Worm (Caenorhabditis elegans) whole organism, L3 larva: ENCODE measurements around the gene R53.5.

Source experiments
- ama-1 ChIP-seq: fragments of 150-350 bp; optimal IDR thresholded peaks from 2 replicates; lab custom pipeline; 2018
- ceh-16 ChIP-seq: sonication (generic microtip); optimal IDR thresholded peaks from 2 replicates; lab custom pipeline; 2017; ENCODE audit warnings: missing biosample characterization, missing genetic modification characterization
- elt-1 ChIP-seq: fragments of 150-350 bp; optimal IDR thresholded peaks from 2 replicates; lab custom pipeline; 2014; ENCODE audit warnings: missing biosample characterization, missing genetic modification characterization
- fos-1 ChIP-seq: fragments of 150-350 bp; optimal IDR thresholded peaks from 2 replicates; lab custom pipeline; 2014; ENCODE audit warnings: missing biosample characterization, missing genetic modification characterization
- hmg-11 ChIP-seq: sonication (generic microtip); optimal IDR thresholded peaks from 2 replicates; lab custom pipeline; 2016; ENCODE audit warnings: missing genetic modification characterization, missing compliant biosample characterization
- mdl-1 ChIP-seq: fragments of 150-350 bp; optimal IDR thresholded peaks from 2 replicates; lab custom pipeline; 2014; ENCODE audit warnings: missing biosample characterization, missing genetic modification characterization
- nhr-12 ChIP-seq: fragments of 150-350 bp; optimal IDR thresholded peaks from 2 replicates; lab custom pipeline; 2014; ENCODE audit warnings: missing biosample characterization, missing genetic modification characterization
- nhr-76 ChIP-seq: fragments of 150-350 bp; sonication (generic microtip); optimal IDR thresholded peaks from 5 replicates; lab custom pipeline; 2014; ENCODE audit warnings: missing biosample characterization, missing genetic modification characterization
- pha-4 ChIP-seq: fragments of 150-350 bp; optimal IDR thresholded peaks from 2 replicates; lab custom pipeline; 2014; ENCODE audit warnings: missing biosample characterization, missing genetic modification reagents, missing genetic modification characterization
- tbx-2 ChIP-seq: sonication (generic microtip); optimal IDR thresholded peaks from 2 replicates; lab custom pipeline; 2016; ENCODE audit warnings: mild to moderate bottlenecking, missing genetic modification characterization, missing compliant biosample characterization
- unc-39 ChIP-seq: sonication (generic microtip); optimal IDR thresholded peaks from 4 replicates; lab custom pipeline; 2017; ENCODE audit warnings: missing biosample characterization, missing genetic modification characterization
- unc-62 ChIP-seq: fragments of 150-350 bp; sonication (generic microtip); optimal IDR thresholded peaks from 4 replicates; lab custom pipeline; 2014; ENCODE audit warnings: missing biosample characterization, missing genetic modification reagents, missing genetic modification characterization

DNA sequence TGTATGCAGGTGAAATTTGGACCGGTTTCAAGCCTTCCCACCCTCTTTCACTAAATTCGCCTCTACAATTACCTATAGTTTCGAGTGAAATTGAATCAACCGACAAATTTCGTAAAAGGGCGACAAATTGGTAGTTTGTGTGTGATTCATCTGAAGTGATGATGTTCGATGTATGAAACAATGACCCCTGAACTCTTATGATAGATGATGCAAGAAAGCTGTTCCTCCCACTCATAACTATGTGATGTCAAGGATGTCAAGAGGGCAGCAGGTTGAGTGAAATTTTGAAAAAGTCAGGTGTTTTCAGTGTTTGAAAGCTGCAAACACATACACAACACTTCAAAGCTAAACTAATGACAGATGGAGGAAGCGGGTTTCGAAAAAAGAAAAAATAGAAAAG lies 42.2 kb upstream of the R53.5 start:
- TF ChIP-seq nhr-76 (tag; lab: Kevin White, UChicago) (no peak), pha-4 (tag; lab: Kevin White, UChicago) (no peak), ama-1 (lab: Kevin White, UChicago) (no peak), hmg-11 (tag; lab: Kevin White, UChicago) (no peak), tbx-2 (tag; lab: Kevin White, UChicago) (no peak), ceh-16 (tag; lab: Kevin White, UChicago) (no peak), unc-62 (GFP tag; lab: Kevin White, UChicago) (no peak), nhr-12 (tag; lab: Kevin White, UChicago) (no peak), mdl-1 (no peak), unc-39 (tag; lab: Kevin White, UChicago) (no peak), fos-1 (tag; lab: Kevin White, UChicago) (no peak), elt-1 (tag; lab: Kevin White, UChicago) (no peak)
